Worm (Caenorhabditis elegans) whole organism, L1 larva: Measurements from ENCODE around the gene fbxa-215.

ENCODE experiments used
- C16A3.4 ChIP-seq: fragments of 150-350 bp; optimal IDR thresholded peaks from 2 replicates; lab custom pipeline; 2014; ENCODE audit warnings: missing biosample characterization, missing genetic modification characterization
- Y116A8C.19 ChIP-seq: sonication (generic microtip); optimal IDR thresholded peaks from 2 replicates; lab custom pipeline; 2016; ENCODE audit warnings: missing compliant biosample characterization, missing genetic modification characterization, borderline replicate concordance
- aha-1 ChIP-seq: fragments of 150-350 bp; optimal IDR thresholded peaks from 2 replicates; lab custom pipeline; 2014; ENCODE audit warnings: missing biosample characterization, missing genetic modification characterization
- blmp-1 ChIP-seq: fragments of 150-350 bp; optimal IDR thresholded peaks from 2 replicates; lab custom pipeline; 2014; ENCODE audit warnings: missing biosample characterization, missing genetic modification characterization
- ceh-8 ChIP-seq: fragments of 200-800 bp; sonication (Bioruptor generic); optimal IDR thresholded peaks from 2 replicates; lab custom pipeline; 2018; ENCODE audit warnings: mild to moderate bottlenecking, missing genetic modification characterization, moderate library complexity, missing compliant biosample characterization
- ceh-88 ChIP-seq: fragments of 200-800 bp; sonication (Bioruptor generic); IDR thresholded peaks from 2 replicates; pipeline ENCODE4 v1.3.6; 2022; ENCODE audit warnings: missing genetic modification characterization, missing compliant biosample characterization
- ceh-90 ChIP-seq: sonication (generic microtip); optimal IDR thresholded peaks from 2 replicates; lab custom pipeline; 2016; ENCODE audit warnings: missing genetic modification characterization, missing compliant biosample characterization
- ces-1 ChIP-seq: fragments of 150-350 bp; optimal IDR thresholded peaks from 2 replicates; lab custom pipeline; 2014; ENCODE audit warnings: missing biosample characterization, missing genetic modification reagents, missing genetic modification characterization
- efl-1 ChIP-seq, 4 experiments: fragments of 150-350 bp; optimal IDR thresholded peaks in 3 of 4; peaks in 1 of 4; 1 replicate in 1 of 4; 2 replicates in 3 of 4; lab custom pipeline; 2014; ENCODE audit warnings: missing biosample characterization in 2 of 4, missing genetic modification characterization in 2 of 4, missing genetic modification reagents in 2 of 4
- egl-27 ChIP-seq, 2 experiments: fragments of 150-350 bp in 1 of 2; sonication (generic microtip); optimal IDR thresholded peaks; 3 replicates each; lab custom pipeline; 2017 to 2018; ENCODE audit warnings: missing biosample characterization in 2 of 2, missing genetic modification characterization in 2 of 2, missing genetic modification reagents in 2 of 2
- elt-2 ChIP-seq: sonication (generic microtip); optimal IDR thresholded peaks from 2 replicates; lab custom pipeline; 2016; ENCODE audit warnings: missing genetic modification characterization, mild to moderate bottlenecking, inconsistent platforms, missing compliant biosample characterization, missing genetic modification reagents
- ets-5 ChIP-seq: fragments of 200-800 bp; sonication (Bioruptor generic); IDR thresholded peaks from 2 replicates; pipeline ENCODE4 v1.3.6; 2022; ENCODE audit warnings: missing genetic modification characterization, missing compliant biosample characterization
- fkh-4 ChIP-seq: sonication (generic microtip); optimal IDR thresholded peaks from 2 replicates; lab custom pipeline; 2016; ENCODE audit warnings: missing compliant biosample characterization, missing genetic modification characterization, borderline replicate concordance
- fkh-8 ChIP-seq: sonication (generic microtip); optimal IDR thresholded peaks from 2 replicates; lab custom pipeline; 2016; ENCODE audit warnings: mild to moderate bottlenecking, missing genetic modification characterization, missing compliant biosample characterization
- isw-1 ChIP-seq: fragments of 200-800 bp; sonication (Bioruptor generic); IDR thresholded peaks from 2 replicates; pipeline ENCODE4 v1.3.6; 2022; ENCODE audit warnings: missing genetic modification characterization, missing compliant biosample characterization
- lin-13 ChIP-seq: fragments of 150-350 bp; optimal IDR thresholded peaks from 2 replicates; lab custom pipeline; 2014; ENCODE audit warnings: missing biosample characterization, missing genetic modification reagents, missing genetic modification characterization
- lin-14 ChIP-seq: fragments of 200-800 bp; sonication (Bioruptor generic); optimal IDR thresholded peaks from 2 replicates; lab custom pipeline; 2018; ENCODE audit warnings: mild to moderate bottlenecking, missing genetic modification characterization, moderate library complexity, missing compliant biosample characterization
- lin-15B ChIP-seq: fragments of 150-350 bp; sonication (generic microtip); optimal IDR thresholded peaks from 3 replicates; lab custom pipeline; 2014; ENCODE audit warnings: missing biosample characterization, missing genetic modification characterization
- lsy-2 ChIP-seq, 2 experiments: fragments of 150-350 bp; optimal IDR thresholded peaks; 2 replicates each; lab custom pipeline; 2014; ENCODE audit warnings: missing biosample characterization in 2 of 2, missing genetic modification characterization in 2 of 2
- mab-9 ChIP-seq: fragments of 200-800 bp; sonication (Bioruptor generic); IDR thresholded peaks from 2 replicates; pipeline ENCODE4 v1.3.6; 2022; ENCODE audit warnings: missing genetic modification reagents, missing genetic modification characterization, missing compliant biosample characterization
- mep-1 ChIP-seq: fragments of 150-350 bp; optimal IDR thresholded peaks from 2 replicates; lab custom pipeline; 2014; ENCODE audit warnings: missing biosample characterization, missing genetic modification characterization
- nhr-11 ChIP-seq: fragments of 150-350 bp; optimal IDR thresholded peaks from 2 replicates; lab custom pipeline; 2014; ENCODE audit warnings: missing biosample characterization, missing genetic modification characterization
- nhr-19 ChIP-seq: fragments of 200-800 bp; sonication (Bioruptor generic); conservative IDR thresholded peaks from 2 replicates; pipeline ENCODE4 v1.3.6; 2022; ENCODE audit warnings: missing genetic modification characterization, missing compliant biosample characterization
- nhr-237 ChIP-seq: fragments of 150-350 bp; optimal IDR thresholded peaks from 2 replicates; lab custom pipeline; 2014; ENCODE audit warnings: missing biosample characterization, missing genetic modification characterization
- nhr-28 ChIP-seq: fragments of 150-350 bp; optimal IDR thresholded peaks from 2 replicates; lab custom pipeline; 2014; ENCODE audit warnings: missing biosample characterization, missing genetic modification characterization
- nhr-47 ChIP-seq: sonication (generic microtip); optimal IDR thresholded peaks from 2 replicates; lab custom pipeline; 2016; ENCODE audit warnings: mild to moderate bottlenecking, missing genetic modification characterization, moderate library complexity, missing compliant biosample characterization
- nhr-85 ChIP-seq: sonication (generic microtip); peaks from one replicate; lab custom pipeline; 2016; ENCODE audit warnings: missing genetic modification characterization, inconsistent platforms, missing compliant biosample characterization
- nhr-90 ChIP-seq: sonication (generic microtip); optimal IDR thresholded peaks from 2 replicates; lab custom pipeline; 2016; ENCODE audit warnings: mild to moderate bottlenecking, missing genetic modification characterization, missing compliant biosample characterization; ENCODE audit not compliant: poor library complexity
- pag-3 ChIP-seq: sonication (generic microtip); optimal IDR thresholded peaks from 2 replicates; lab custom pipeline; 2017; ENCODE audit warnings: missing genetic modification characterization, mild to moderate bottlenecking, missing compliant biosample characterization, antibody characterized with exemption, borderline replicate concordance; ENCODE audit not compliant: insufficient read depth
- pax-3 ChIP-seq: fragments of 200-800 bp; sonication (Bioruptor generic); optimal IDR thresholded peaks from 2 replicates; lab custom pipeline; 2018; ENCODE audit warnings: mild to moderate bottlenecking, missing genetic modification characterization, moderate library complexity, missing compliant biosample characterization
- rnt-1 ChIP-seq: sonication (generic microtip); optimal IDR thresholded peaks from 2 replicates; lab custom pipeline; 2016; ENCODE audit warnings: mild to moderate bottlenecking, missing genetic modification characterization, moderate library complexity, missing compliant biosample characterization
- skn-1 ChIP-seq: fragments of 150-350 bp; optimal IDR thresholded peaks from 2 replicates; lab custom pipeline; 2014; ENCODE audit warnings: missing biosample characterization, missing genetic modification characterization
- snu-23 ChIP-seq: sonication (generic microtip); optimal IDR thresholded peaks from 2 replicates; lab custom pipeline; 2016; ENCODE audit warnings: missing genetic modification characterization, missing compliant biosample characterization
- sox-4 ChIP-seq: sonication (generic microtip); optimal IDR thresholded peaks from 2 replicates; lab custom pipeline; 2016; ENCODE audit warnings: missing genetic modification characterization, missing compliant biosample characterization
- swsn-7 ChIP-seq: sonication (generic microtip); optimal IDR thresholded peaks from 2 replicates; lab custom pipeline; 2016; ENCODE audit warnings: missing genetic modification characterization, missing compliant biosample characterization
- tbx-2 ChIP-seq: sonication (generic microtip); optimal IDR thresholded peaks from 2 replicates; lab custom pipeline; 2016; ENCODE audit warnings: missing genetic modification characterization, missing compliant biosample characterization
- tlp-1 ChIP-seq: fragments of 150-350 bp; optimal IDR thresholded peaks from 2 replicates; lab custom pipeline; 2014; ENCODE audit warnings: missing biosample characterization, missing genetic modification characterization
- unc-130 ChIP-seq: fragments of 150-350 bp; optimal IDR thresholded peaks from 2 replicates; lab custom pipeline; 2017; ENCODE audit warnings: missing biosample characterization, missing genetic modification characterization, inconsistent platforms
- unc-62 ChIP-seq: fragments of 150-350 bp; optimal IDR thresholded peaks from 2 replicates; lab custom pipeline; 2014; ENCODE audit warnings: missing biosample characterization, missing genetic modification reagents, missing genetic modification characterization
- unc-98 ChIP-seq: fragments of 200-800 bp; sonication (Bioruptor generic); IDR thresholded peaks from 2 replicates; pipeline ENCODE4 v1.3.6; 2022; ENCODE audit warnings: missing genetic modification characterization, missing compliant biosample characterization
- vab-15 ChIP-seq: sonication (generic microtip); optimal IDR thresholded peaks from 2 replicates; lab custom pipeline; 2017; ENCODE audit warnings: missing genotype, mild to moderate bottlenecking, missing genetic modification characterization, missing compliant biosample characterization
- zag-1 ChIP-seq: fragments of 150-350 bp; optimal IDR thresholded peaks from 2 replicates; lab custom pipeline; 2014; ENCODE audit warnings: missing biosample characterization, missing genetic modification characterization
- zip-4 ChIP-seq: fragments of 200-800 bp; sonication (Bioruptor generic); optimal IDR thresholded peaks from 2 replicates; lab custom pipeline; 2018; ENCODE audit warnings: mild to moderate bottlenecking, missing genetic modification characterization, moderate library complexity, missing compliant biosample characterization
- ztf-11 ChIP-seq, 2 experiments: sonication (generic microtip); optimal IDR thresholded peaks; 2 replicates each; lab custom pipeline; 2016 to 2017; ENCODE audit warnings: missing genetic modification characterization in 2 of 2, missing biosample characterization in 1 of 2, missing compliant biosample characterization in 1 of 2

fbxa-215 gene

ce11 chrIV:13699384-13699788, 32.7 kb upstream of the fbxa-215 start (continued):
- TF ChIP-seq nhr-19 (GFP tag; lab: Robert Waterston, UW): 0 out of 2 replicates have a peak, but pooled peaks have one; percentile 17
- TF ChIP-seq blmp-1: peak; percentile 21
- TF ChIP-seq ceh-90 (tag; lab: Kevin White, UChicago): no peak
- peak; percentile 85 for TF ChIP-seq rnt-1 (tag; lab: Kevin White, UChicago)
- no peak for TF ChIP-seq ets-5 (GFP tag; lab: Robert Waterston, UW)
- no peak for TF ChIP-seq lin-13
- no peak for TF ChIP-seq C16A3.4 (tag; lab: Kevin White, UChicago)
- TF ChIP-seq Y116A8C.19 (tag; lab: Kevin White, UChicago): no peak
- TF ChIP-seq fkh-4 (tag; lab: Kevin White, UChicago): peak; percentile 59
- TF ChIP-seq mep-1 (tag; lab: Kevin White, UChicago): peak; percentile 17
- TF ChIP-seq lin-14 (GFP tag; lab: Kevin White, UChicago): peak; percentile 86
- peak; percentile 6 for TF ChIP-seq pag-3
- TF ChIP-seq nhr-11 (tag; lab: Kevin White, UChicago): no peak
- no peak for TF ChIP-seq skn-1
- TF ChIP-seq vab-15: no peak
- TF ChIP-seq isw-1 (GFP tag; lab: Robert Waterston, UW): no peak
- TF ChIP-seq zag-1 (tag; lab: Kevin White, UChicago): no peak
- TF ChIP-seq lsy-2 (tag; optimal IDR thresholded peaks at IDR 0.05; lab: Kevin White, UChicago): peak in 1 of 2 experiments; percentile 31
- TF ChIP-seq nhr-237 (tag; lab: Kevin White, UChicago): no peak
- no peak for TF ChIP-seq ceh-8
- no peak for TF ChIP-seq ces-1 (GFP tag; lab: Kevin White, UChicago)
- TF ChIP-seq nhr-90 (tag; lab: Kevin White, UChicago): no peak
- peak in 1 of 2 experiments; percentile 39 for TF ChIP-seq egl-27 (tag; optimal IDR thresholded peaks at IDR 0.05; lab: Kevin White, UChicago)
- peak; percentile 50 for TF ChIP-seq tbx-2
- no peak for TF ChIP-seq pax-3 (tag; lab: Kevin White, UChicago)
- peak; percentile 7 for TF ChIP-seq swsn-7 (tag; lab: Kevin White, UChicago)
- TF ChIP-seq tlp-1 (tag; lab: Kevin White, UChicago): no peak
- TF ChIP-seq aha-1 (tag; lab: Kevin White, UChicago): no peak
- TF ChIP-seq efl-1 (optimal IDR thresholded peaks at IDR 0.05; lab: Kevin White, UChicago): no peak
- no peak for TF ChIP-seq efl-1 (GFP tag; optimal IDR thresholded peaks at IDR 0.05 in 1 of 2; lab: Kevin White, UChicago)
- no peak for TF ChIP-seq lin-15B
- TF ChIP-seq mab-9 (GFP tag; lab: Robert Waterston, UW): peak; percentile 79
- TF ChIP-seq ceh-88 (GFP tag; lab: Robert Waterston, UW): no peak
- TF ChIP-seq fkh-8 (tag; lab: Kevin White, UChicago): no peak
- peak in 1 of 2 experiments; percentile 53 for TF ChIP-seq ztf-11 (tag; optimal IDR thresholded peaks at IDR 0.05; lab: Kevin White, UChicago)
- TF ChIP-seq sox-4 (tag; lab: Kevin White, UChicago): no peak
- TF ChIP-seq snu-23 (GFP tag; lab: Kevin White, UChicago): peak; percentile 13
- TF ChIP-seq unc-130: no peak
- no peak for TF ChIP-seq zip-4 (GFP tag; lab: Kevin White, UChicago)
- peak; percentile 74 for TF ChIP-seq nhr-85 (tag; lab: Kevin White, UChicago)
- no peak for TF ChIP-seq unc-62 (GFP tag; lab: Kevin White, UChicago)
- TF ChIP-seq nhr-28: no peak
- TF ChIP-seq elt-2: no peak
- TF ChIP-seq unc-98 (GFP tag; lab: Robert Waterston, UW): no peak
- TF ChIP-seq nhr-47 (tag; lab: Kevin White, UChicago): no peak
